Fruit fly (Drosophila melanogaster): Measurements from ENCODE around the gene CG8360.

CG8360 gene

DNA sequence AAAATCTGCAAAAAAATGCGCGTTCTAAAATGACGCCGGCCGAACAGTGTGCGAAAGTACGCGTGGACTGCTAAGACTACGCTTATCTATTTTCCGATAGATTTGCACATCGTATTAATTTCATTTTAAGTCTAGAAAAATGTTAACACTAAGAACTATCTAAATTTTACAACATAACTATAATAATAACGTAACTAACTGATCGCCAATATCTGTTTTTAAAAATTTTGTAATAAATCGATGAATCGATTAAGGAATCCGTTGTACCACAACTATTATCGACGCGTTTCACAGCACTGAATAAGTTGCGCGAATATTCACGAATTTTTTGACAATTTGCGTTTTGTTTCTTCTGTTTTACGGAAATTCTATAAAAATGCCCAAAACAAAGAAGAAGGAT, 1.7 kb upstream of the CG8360 start, which contains the start of gene Ssb-c31a (continued):
- TF ChIP-seq hth (optimal IDR thresholded peaks at IDR 0.05) (no peak), trh (GFP tag; optimal IDR thresholded peaks at IDR 0.05) (no peak), gro (GFP tag; optimal IDR thresholded peaks at IDR 0.05) (peak; percentile 64), dysf (GFP tag; IDR thresholded peaks at IDR 0.05) (peak; percentile 28; the same call in 1 of the 3 replicates), bbx (GFP tag; IDR thresholded peaks at IDR 0.05; ENCODE audit: partially characterized antibody) (peak; percentile 40; the same call in 1 of the 2 replicates), ind (GFP tag; optimal IDR thresholded peaks at IDR 0.05) (peak; percentile 58), Sin3A (optimal IDR thresholded peaks at IDR 0.05) (peak; percentile 76), esg (GFP tag; conservative IDR thresholded peaks at IDR 0.05) (no peak), yki (optimal IDR thresholded peaks at IDR 0.05) (no peak), sr (GFP tag; IDR thresholded peaks at IDR 0.05) (no peak), CG11504 (tag; optimal IDR thresholded peaks at IDR 0.05) (peak; percentile 54)

- peak; percentile 50 for TF ChIP-seq Med (GFP tag)
- TF ChIP-seq unpg (GFP tag; optimal IDR thresholded peaks at IDR 0.05) = no peak
- peak; percentile 12 for TF ChIP-seq CG2120 (GFP tag; optimal IDR thresholded peaks at IDR 0.05)
- peak; percentile 32 for TF ChIP-seq sug (tag; optimal IDR thresholded peaks at IDR 0.05)
- TF ChIP-seq E2f2 (GFP tag; IDR thresholded peaks at IDR 0.05) = no peak
- TF ChIP-seq CG6854 (GFP tag; optimal IDR thresholded peaks at IDR 0.05) = peak; percentile 27
- TF ChIP-seq seq (GFP tag; IDR thresholded peaks at IDR 0.05) = 0 out of 2 replicates have a peak, but pooled peaks have one; percentile 30
- TF ChIP-seq wek (GFP tag; optimal IDR thresholded peaks at IDR 0.05) = peak; percentile 71
- TF ChIP-seq MESR4 (GFP tag; optimal IDR thresholded peaks at IDR 0.05) = peak; percentile 28
- peak; percentile 15; the same call in 1 of the 2 replicates for TF ChIP-seq Drgx (GFP tag; IDR thresholded peaks at IDR 0.05)
- TF ChIP-seq exex (tag; optimal IDR thresholded peaks at IDR 0.05) = peak; percentile 52
- no peak for TF ChIP-seq CG5180 (GFP tag; optimal IDR thresholded peaks at IDR 0.05)
- TF ChIP-seq CG13287 (GFP tag; IDR thresholded peaks at IDR 0.05; ENCODE audit: partially characterized antibody) = 0 out of 2 replicates have a peak, but pooled peaks have one; percentile 20
- peak; percentile 80 for TF ChIP-seq mirr (GFP tag; optimal IDR thresholded peaks at IDR 0.05)
- TF ChIP-seq Sry-δ (GFP tag; optimal IDR thresholded peaks at IDR 0.05) = peak; percentile 1
- TF ChIP-seq zfh1 (GFP tag; IDR thresholded peaks at IDR 0.05) = 0 out of 3 replicates have a peak, but pooled peaks have one; percentile 50
- TF ChIP-seq HmgZ (tag; optimal IDR thresholded peaks at IDR 0.05) = peak; percentile 52
- no peak for TF ChIP-seq eyg (GFP tag; optimal IDR thresholded peaks at IDR 0.05)
- TF ChIP-seq row (GFP tag; IDR thresholded peaks at IDR 0.05) = 0 out of 3 replicates have a peak, but pooled peaks have one; percentile 6
- TF ChIP-seq CG2129 (GFP tag; IDR thresholded peaks at IDR 0.05; ENCODE audit: partially characterized antibody) = no peak
- peak; percentile 54; the same call in 1 of the 2 replicates for TF ChIP-seq GATAe (GFP tag; conservative IDR thresholded peaks at IDR 0.05)
- peak; percentile 83 for TF ChIP-seq Deaf1 (tag; optimal IDR thresholded peaks at IDR 0.05)
- peak; percentile 14 for TF ChIP-seq Ets65A (GFP tag)
- TF ChIP-seq CG3065 (GFP tag; optimal IDR thresholded peaks at IDR 0.05) = no peak
- peak; percentile 42; the same call in 1 of the 2 replicates for TF ChIP-seq Adf1 (GFP tag; IDR thresholded peaks at IDR 0.05)
- TF ChIP-seq CG10543 (GFP tag; optimal IDR thresholded peaks at IDR 0.05) = peak; percentile 30
- TF ChIP-seq grn (GFP tag; optimal IDR thresholded peaks at IDR 0.05) = peak; percentile 97
- no peak for TF ChIP-seq CG10565 (GFP tag; optimal IDR thresholded peaks at IDR 0.05)
- TF ChIP-seq pros (GFP tag; optimal IDR thresholded peaks at IDR 0.05) = peak; percentile 33
- TF ChIP-seq Trl (optimal IDR thresholded peaks at IDR 0.05) = peak in 1 of 2 experiments; percentile 62
- no peak for TF ChIP-seq Trl (GFP tag; optimal IDR thresholded peaks at IDR 0.05)
- peak; percentile 29 for TF ChIP-seq Jarid2 (GFP tag; optimal IDR thresholded peaks at IDR 0.05)
- TF ChIP-seq MBD-R2 (GFP tag; IDR thresholded peaks at IDR 0.05) = 0 out of 2 replicates have a peak, but pooled peaks have one; percentile 23
These were observed 1.2 kb downstream of the CG8360 start, which contains the start of gene CG8353 for dm6 chr2L:8213987-8214386. Gene CG8353, plus strand, starts transcription at chr2L:8214045.
